Fruit fly (Drosophila melanogaster): ENCODE results near the gene Naprt.

Naprt gene

DNA sequence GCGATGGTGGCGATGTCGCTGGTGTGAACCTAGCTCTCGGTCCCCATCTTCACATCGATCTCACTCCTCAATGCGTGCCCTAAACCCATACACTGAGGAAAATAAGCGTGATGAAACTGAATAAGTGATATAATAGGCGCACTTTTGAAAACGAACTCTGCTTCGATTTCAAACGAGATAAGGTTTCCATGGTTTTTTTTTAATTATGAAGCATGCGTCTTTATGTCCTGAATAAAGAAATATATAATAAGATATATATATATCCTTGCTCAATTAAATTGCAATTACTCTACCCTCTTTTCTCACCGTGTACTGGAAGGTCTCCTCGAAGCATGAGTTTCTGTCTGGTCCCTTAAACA lies 25.0 kb upstream of the Naprt start:
- no peak for TF ChIP-seq en (GFP tag; optimal IDR thresholded peaks at IDR 0.05)
- no peak for TF ChIP-seq Lim3 (GFP tag; IDR thresholded peaks at IDR 0.05)
- peak; percentile 87 for TF ChIP-seq Xrp1 (GFP tag; IDR thresholded peaks at IDR 0.05)
- TF ChIP-seq bcd (GFP tag; optimal IDR thresholded peaks at IDR 0.05): peak; percentile 51
- TF ChIP-seq salm (tag; optimal IDR thresholded peaks at IDR 0.05): no peak
- peak; percentile 73 for TF ChIP-seq D19A (tag; optimal IDR thresholded peaks at IDR 0.05)
- TF ChIP-seq CG17568 (GFP tag; optimal IDR thresholded peaks at IDR 0.05): peak; percentile 6
- peak; percentile 54 for TF ChIP-seq CG17359 (tag; optimal IDR thresholded peaks at IDR 0.05)
- peak; percentile 80 for TF ChIP-seq CG2678 (tag; optimal IDR thresholded peaks at IDR 0.05)
- TF ChIP-seq CG8388 (GFP tag; optimal IDR thresholded peaks at IDR 0.05): peak; percentile 58
- TF ChIP-seq CG8359 (GFP tag; optimal IDR thresholded peaks at IDR 0.05; ENCODE audit: borderline replicate concordance): peak; percentile 39
- peak; percentile 66 for TF ChIP-seq ci (GFP tag; IDR thresholded peaks at IDR 0.05)
- peak; percentile 46 for TF ChIP-seq CG12155 (GFP tag; optimal IDR thresholded peaks at IDR 0.05)
- no peak for TF ChIP-seq CG17186 (GFP tag; optimal IDR thresholded peaks at IDR 0.05)
- TF ChIP-seq jigr1 (GFP tag; IDR thresholded peaks at IDR 0.05): no peak
- TF ChIP-seq HLH4C (GFP tag; IDR thresholded peaks at IDR 0.05; ENCODE audit: partially characterized antibody): no peak
- TF ChIP-seq CG10267 (tag; optimal IDR thresholded peaks at IDR 0.05): peak; percentile 80
- peak; percentile 18; the same call in 1 of the 2 replicates for TF ChIP-seq CG10366 (GFP tag; IDR thresholded peaks at IDR 0.05)
- TF ChIP-seq CG15479 (GFP tag; optimal IDR thresholded peaks at IDR 0.05): no peak
- peak; percentile 71 for TF ChIP-seq unpg (GFP tag; optimal IDR thresholded peaks at IDR 0.05)
- TF ChIP-seq CkIIα-i1 (GFP tag; IDR thresholded peaks at IDR 0.05): no peak
- TF ChIP-seq zfh2 (GFP tag; optimal IDR thresholded peaks at IDR 0.05): peak; percentile 29
- TF ChIP-seq CG9215 (GFP tag; IDR thresholded peaks at IDR 0.05): peak; percentile 19; the same call in 1 of the 2 replicates
- TF ChIP-seq CG6765 (GFP tag; optimal IDR thresholded peaks at IDR 0.05): peak; percentile 43
- no peak for TF ChIP-seq mld (GFP tag; IDR thresholded peaks at IDR 0.05; ENCODE audit: partially characterized antibody)
- peak; percentile 43; the same call in 1 of the 3 replicates for TF ChIP-seq tgo (GFP tag; IDR thresholded peaks at IDR 0.05)
- no peak for TF ChIP-seq CG6791 (GFP tag; IDR thresholded peaks at IDR 0.05; ENCODE audit: partially characterized antibody)
- peak; percentile 92 for TF ChIP-seq dmrt11E (tag; optimal IDR thresholded peaks at IDR 0.05)
- peak; percentile 86 for TF ChIP-seq CG10979 (tag; optimal IDR thresholded peaks at IDR 0.05)
- TF ChIP-seq HLHmδ (GFP tag; optimal IDR thresholded peaks at IDR 0.05): no peak
- peak; percentile 18 for TF ChIP-seq kni (GFP tag; optimal IDR thresholded peaks at IDR 0.05)
- peak in 1 of 2 experiments; percentile 56 for TF ChIP-seq chif (GFP tag; optimal IDR thresholded peaks at IDR 0.05)
- TF ChIP-seq dpn (GFP tag; optimal IDR thresholded peaks at IDR 0.05): peak; percentile 10 to 22
- peak; percentile 51 for TF ChIP-seq Vsx1 (GFP tag; optimal IDR thresholded peaks at IDR 0.05)
- peak; percentile 68 for TF ChIP-seq sens (GFP tag)
- peak; percentile 33 for TF ChIP-seq CG9437 (GFP tag; optimal IDR thresholded peaks at IDR 0.05)
- no peak for TF ChIP-seq Hr39 (optimal IDR thresholded peaks at IDR 0.05)
- peak; percentile 21 for TF ChIP-seq jumu (GFP tag; optimal IDR thresholded peaks at IDR 0.05)
- TF ChIP-seq Hmx (GFP tag; optimal IDR thresholded peaks at IDR 0.05): no peak
- peak; percentile 14 for TF ChIP-seq CG8281 (tag; optimal IDR thresholded peaks at IDR 0.05)
- peak; percentile 58 for TF ChIP-seq CG3407 (GFP tag; optimal IDR thresholded peaks at IDR 0.05)
- peak; percentile 58 for TF ChIP-seq CG13424 (tag; optimal IDR thresholded peaks at IDR 0.05)
- peak; percentile 59 for TF ChIP-seq CG10209 (GFP tag; optimal IDR thresholded peaks at IDR 0.05)
- no peak for TF ChIP-seq CG7271 (tag; optimal IDR thresholded peaks at IDR 0.05)
- TF ChIP-seq CG2875 (GFP tag; optimal IDR thresholded peaks at IDR 0.05): peak; percentile 49
- TF ChIP-seq trem (tag; optimal IDR thresholded peaks at IDR 0.05): peak; percentile 68
- peak; percentile 33 for TF ChIP-seq trh (GFP tag; optimal IDR thresholded peaks at IDR 0.05)
- TF ChIP-seq chn (GFP tag; optimal IDR thresholded peaks at IDR 0.05): peak; percentile 3
- TF ChIP-seq CG11398 (GFP tag; optimal IDR thresholded peaks at IDR 0.05): no peak
- TF ChIP-seq sim (GFP tag; IDR thresholded peaks at IDR 0.05): peak; percentile 18; the same call in 1 of the 2 replicates
- no peak for TF ChIP-seq CG14667 (GFP tag; IDR thresholded peaks at IDR 0.05)
